Fruit fly (Drosophila melanogaster) Kc167 (cell line): ENCODE data around the gene CG18661.

Experiments used
- Myc ChIP-seq: fragments of >200 bp; optimal IDR thresholded peaks from 2 replicates; lab custom pipeline; 2017; ENCODE audit warnings: missing external identifiers
- Sin3A ChIP-seq: fragments of >200 bp; optimal IDR thresholded peaks from 2 replicates; lab custom pipeline; 2018; ENCODE audit warnings: missing external identifiers
- h ChIP-seq: fragments of >200 bp; optimal IDR thresholded peaks from 3 replicates; lab custom pipeline; 2018; ENCODE audit warnings: missing external identifiers
- psq ChIP-seq: fragments of >200 bp; optimal IDR thresholded peaks from 2 replicates; lab custom pipeline; 2017; ENCODE audit warnings: missing external identifiers
- ttk ChIP-seq: sonication (Bioruptor generic); optimal IDR thresholded peaks from 2 replicates; lab custom pipeline; 2017; ENCODE audit warnings: missing external identifiers

DNA sequence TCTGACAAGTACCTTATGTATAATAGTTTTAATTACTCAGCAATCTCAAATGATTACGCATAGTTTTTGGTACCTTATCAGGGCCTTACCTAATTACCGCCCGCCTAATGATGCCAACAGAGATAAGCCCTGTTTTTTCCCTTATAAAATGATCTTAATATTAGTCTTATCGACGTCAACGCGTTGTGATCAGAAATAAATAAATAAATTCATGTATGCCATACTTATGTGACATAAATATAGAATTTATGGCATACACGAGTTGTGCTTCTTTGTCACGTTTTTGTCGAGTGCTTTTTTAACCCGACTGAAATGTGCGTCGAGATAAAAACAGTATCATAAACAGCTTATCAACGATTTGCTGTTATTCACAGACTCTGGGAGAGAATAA lies 41.1 kb upstream of the CG18661 start:
- TF ChIP-seq Myc (no peak), h (lab: Kevin White, UChicago) (no peak), Sin3A (no peak), psq (lab: Kevin White, UChicago) (no peak), ttk (lab: Kevin White, UChicago) (no peak)
